Worm (Caenorhabditis elegans): ENCODE measurements around the gene C02E7.6.
"Not testable (repeated sequence)": the region's sequence is repeated elsewhere in the genome, so short reads cannot be mapped to it uniquely, and the experiment has no call there.

DNA sequence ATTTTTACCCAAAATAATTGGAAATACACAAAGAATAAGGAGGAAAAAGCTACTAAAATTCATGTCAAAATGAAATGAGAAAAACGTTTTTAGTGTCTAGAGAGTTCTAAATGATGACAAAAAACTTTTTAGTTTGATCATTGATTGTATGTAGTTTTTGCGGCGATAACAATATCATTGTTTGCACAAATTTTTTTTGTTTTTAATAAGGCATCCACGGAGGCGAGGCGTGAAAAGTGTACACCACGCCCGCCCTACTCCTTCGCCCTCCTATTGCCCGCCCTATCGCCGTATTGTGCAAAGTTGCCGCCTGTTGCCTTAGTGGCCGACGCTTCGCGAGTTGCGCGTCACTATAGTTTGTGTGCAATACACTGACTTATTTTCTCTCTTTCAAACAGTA lies 19.0 kb upstream of the C02E7.6 start, which contains the start of gene ugt-10:
- not testable (repeated sequence) for TF ChIP-seq him-1, W03F9.2, dao-5 (tag; optimal IDR thresholded peaks at IDR 0.05)

Measured in whole organism, L4/young adult.